Worm (Caenorhabditis elegans) whole organism, late embryonic: ENCODE results near the gene C30B5.17.

Experiments used
- C38D4.7 ChIP-seq: fragments of 200-800 bp; sonication (Bioruptor generic); optimal IDR thresholded peaks from 2 replicates; lab custom pipeline; 2018; ENCODE audit warnings: mild to moderate bottlenecking, missing genetic modification characterization, moderate library complexity, missing compliant biosample characterization
- F13H6.1 ChIP-seq: sonication (generic microtip); optimal IDR thresholded peaks from 2 replicates; lab custom pipeline; 2016; ENCODE audit warnings: missing genetic modification characterization, missing compliant biosample characterization
- Y22D7AL.16 ChIP-seq: sonication (generic microtip); optimal IDR thresholded peaks from 2 replicates; lab custom pipeline; 2016; ENCODE audit warnings: missing genetic modification characterization, missing compliant biosample characterization
- ahr-1 ChIP-seq: sonication (generic microtip); optimal IDR thresholded peaks from 2 replicates; lab custom pipeline; 2016; ENCODE audit warnings: missing genetic modification characterization, missing compliant biosample characterization
- ceh-14 ChIP-seq: sonication (generic microtip); optimal IDR thresholded peaks from 2 replicates; lab custom pipeline; 2016; ENCODE audit warnings: missing genotype, missing genetic modification characterization, missing compliant biosample characterization
- ceh-2 ChIP-seq: sonication (generic microtip); optimal IDR thresholded peaks from 2 replicates; lab custom pipeline; 2016; ENCODE audit warnings: missing genotype, missing genetic modification characterization, missing compliant biosample characterization
- ceh-22 ChIP-seq: sonication (generic microtip); optimal IDR thresholded peaks from 2 replicates; lab custom pipeline; 2017; ENCODE audit warnings: missing biosample characterization, missing genetic modification characterization
- ceh-24 ChIP-seq: sonication (generic microtip); optimal IDR thresholded peaks from 2 replicates; lab custom pipeline; 2016; ENCODE audit warnings: mild to moderate bottlenecking, missing genetic modification characterization, missing compliant biosample characterization
- ceh-6 ChIP-seq: fragments of 200-800 bp; sonication (Bioruptor generic); optimal IDR thresholded peaks from 2 replicates; lab custom pipeline; 2018; ENCODE audit warnings: mild to moderate bottlenecking, missing genetic modification characterization, missing compliant biosample characterization
- ceh-9 ChIP-seq: sonication (generic microtip); optimal IDR thresholded peaks from 2 replicates; lab custom pipeline; 2016; ENCODE audit warnings: mild to moderate bottlenecking, missing genetic modification characterization, inconsistent platforms, missing compliant biosample characterization
- che-1 ChIP-seq: sonication (generic microtip); optimal IDR thresholded peaks from 2 replicates; lab custom pipeline; 2016; ENCODE audit warnings: mild to moderate bottlenecking, missing genetic modification characterization, missing compliant biosample characterization
- elt-2 ChIP-seq: sonication (generic microtip); optimal IDR thresholded peaks from 2 replicates; lab custom pipeline; 2016; ENCODE audit warnings: missing genetic modification reagents, missing genetic modification characterization, missing compliant biosample characterization
- ets-4 ChIP-seq: sonication (generic microtip); optimal IDR thresholded peaks from 2 replicates; lab custom pipeline; 2016; ENCODE audit warnings: missing genetic modification characterization, missing compliant biosample characterization
- eyg-1 ChIP-seq: sonication (generic microtip); optimal IDR thresholded peaks from 2 replicates; lab custom pipeline; 2016; ENCODE audit warnings: missing genotype, missing genetic modification characterization, missing compliant biosample characterization
- hlh-13 ChIP-seq: fragments of 200-800 bp; sonication (Bioruptor generic); optimal IDR thresholded peaks from 2 replicates; lab custom pipeline; 2018; ENCODE audit warnings: mild to moderate bottlenecking, missing genetic modification characterization, missing compliant biosample characterization
- hlh-15 ChIP-seq: sonication (generic microtip); optimal IDR thresholded peaks from 2 replicates; lab custom pipeline; 2016; ENCODE audit warnings: missing genetic modification characterization, missing compliant biosample characterization
- hlh-30 ChIP-seq: sonication (generic microtip); optimal IDR thresholded peaks from 2 replicates; lab custom pipeline; 2017; ENCODE audit warnings: antibody characterized with exemption, missing genetic modification characterization, missing compliant biosample characterization; ENCODE audit not compliant: insufficient read depth
- hlh-8 ChIP-seq: sonication (generic microtip); optimal IDR thresholded peaks from 2 replicates; lab custom pipeline; 2016; ENCODE audit warnings: missing genotype, missing genetic modification characterization, missing compliant biosample characterization
- lim-6 ChIP-seq: sonication (generic microtip); optimal IDR thresholded peaks from 2 replicates; lab custom pipeline; 2016; ENCODE audit warnings: missing genetic modification characterization, missing compliant biosample characterization
- madf-2 ChIP-seq: sonication (generic microtip); optimal IDR thresholded peaks from 2 replicates; lab custom pipeline; 2017; ENCODE audit warnings: missing genetic modification characterization, missing compliant biosample characterization
- nfya-1 ChIP-seq: sonication (generic microtip); optimal IDR thresholded peaks from 2 replicates; lab custom pipeline; 2017; ENCODE audit warnings: missing genetic modification characterization, mild to moderate bottlenecking, missing compliant biosample characterization, antibody characterized with exemption, moderate library complexity
- npax-4 ChIP-seq: sonication (generic microtip); optimal IDR thresholded peaks from 2 replicates; lab custom pipeline; 2016; ENCODE audit warnings: missing genetic modification characterization, missing compliant biosample characterization
- odd-2 ChIP-seq: sonication (generic microtip); optimal IDR thresholded peaks from 2 replicates; lab custom pipeline; 2017; ENCODE audit warnings: antibody characterized with exemption, mild to moderate bottlenecking, missing genetic modification characterization, missing compliant biosample characterization
- pag-3 ChIP-seq: sonication (generic microtip); optimal IDR thresholded peaks from 2 replicates; lab custom pipeline; 2016; ENCODE audit warnings: missing compliant biosample characterization, missing genetic modification characterization, borderline replicate concordance
- pax-1 ChIP-seq: fragments of 150-350 bp; optimal IDR thresholded peaks from 2 replicates; lab custom pipeline; 2014; ENCODE audit warnings: missing biosample characterization, missing genetic modification characterization
- pha-4 ChIP-seq: fragments of 150-350 bp; optimal IDR thresholded peaks from 2 replicates; lab custom pipeline; 2018; ENCODE audit warnings: missing biosample characterization, missing genetic modification reagents, missing genetic modification characterization
- pqm-1 ChIP-seq: sonication (generic microtip); optimal IDR thresholded peaks from 2 replicates; lab custom pipeline; 2016; ENCODE audit warnings: missing genetic modification characterization, missing compliant biosample characterization
- rnt-1 ChIP-seq: sonication (generic microtip); optimal IDR thresholded peaks from 2 replicates; lab custom pipeline; 2016; ENCODE audit warnings: missing genetic modification characterization, missing compliant biosample characterization
- sox-2 ChIP-seq: fragments of 200-800 bp; sonication (Bioruptor generic); IDR thresholded peaks from 2 replicates; pipeline ENCODE4 v1.3.6; 2022; ENCODE audit warnings: missing genetic modification reagents, missing genetic modification characterization, missing compliant biosample characterization
- sox-4 ChIP-seq: sonication (generic microtip); optimal IDR thresholded peaks from 2 replicates; lab custom pipeline; 2017; ENCODE audit warnings: mild to moderate bottlenecking, missing genetic modification characterization, inconsistent platforms, missing compliant biosample characterization
- tbx-7 ChIP-seq: sonication (generic microtip); optimal IDR thresholded peaks from 2 replicates; lab custom pipeline; 2016; ENCODE audit warnings: missing genotype, missing genetic modification characterization, missing compliant biosample characterization
- ttx-3 ChIP-seq: sonication (generic microtip); optimal IDR thresholded peaks from 2 replicates; lab custom pipeline; 2016; ENCODE audit warnings: missing genetic modification reagents, missing genetic modification characterization, missing compliant biosample characterization
- unc-3 ChIP-seq, 2 experiments: fragments of 200-800 bp in 1 of 2; sonication (Bioruptor generic) in 1 of 2; sonication (generic microtip) in 1 of 2; conservative IDR thresholded peaks in 1 of 2; optimal IDR thresholded peaks in 1 of 2; 2 replicates each; pipeline versions ENCODE4 v1.3.6 to Lab custom; 2016 to 2022; ENCODE audit warnings: missing compliant biosample characterization in 2 of 2, missing genetic modification characterization in 2 of 2, missing genetic modification reagents in 1 of 2
- unc-42 ChIP-seq: sonication (generic microtip); optimal IDR thresholded peaks from 2 replicates; lab custom pipeline; 2016; ENCODE audit warnings: missing genotype, missing genetic modification characterization, missing compliant biosample characterization
- unc-86 ChIP-seq: sonication (generic microtip); optimal IDR thresholded peaks from 2 replicates; lab custom pipeline; 2016; ENCODE audit warnings: missing genetic modification characterization, missing compliant biosample characterization
- ztf-16 ChIP-seq: sonication (generic microtip); optimal IDR thresholded peaks from 2 replicates; lab custom pipeline; 2017; ENCODE audit warnings: missing genetic modification characterization, missing compliant biosample characterization

C30B5.17 gene

DNA sequence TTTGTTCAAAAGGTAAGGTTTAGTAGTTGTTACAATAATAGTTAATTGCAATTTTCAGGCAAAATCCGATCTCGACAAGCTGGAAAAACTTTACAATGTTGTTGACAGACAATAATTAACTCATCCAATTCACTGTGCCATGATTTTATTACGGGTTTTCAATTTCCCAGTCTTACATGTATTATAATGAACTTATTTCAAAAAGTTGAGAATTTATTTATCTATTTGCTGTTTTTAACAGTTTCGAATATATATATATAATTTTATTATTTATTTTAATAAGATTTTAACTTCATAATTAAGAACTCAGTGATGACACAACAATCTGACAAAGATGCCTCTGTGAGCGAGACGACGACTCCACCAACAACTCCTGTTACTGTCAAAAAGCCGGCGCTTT is 43.2 kb upstream of the C30B5.17 start, which contains the start of gene lelo-1:
lelo-1 (plus strand) TSS at position 301 of the 400 bp plus-strand sequence.
- TF ChIP-seq ceh-24: no peak
- no peak for TF ChIP-seq sox-4
- TF ChIP-seq sox-2 (GFP tag; lab: Robert Waterston, UW): no peak
- no peak for TF ChIP-seq eyg-1 (tag; lab: Kevin White, UChicago)
- TF ChIP-seq elt-2 (tag; lab: Kevin White, UChicago): no peak
- TF ChIP-seq ceh-2 (tag; lab: Kevin White, UChicago): no peak
- no peak for TF ChIP-seq pha-4
- no peak for TF ChIP-seq rnt-1 (tag; lab: Kevin White, UChicago)
- TF ChIP-seq C38D4.7 (GFP tag; lab: Kevin White, UChicago): no peak
- TF ChIP-seq nfya-1 (tag; lab: Kevin White, UChicago): no peak
- TF ChIP-seq hlh-8 (tag; lab: Kevin White, UChicago): no peak
- TF ChIP-seq ceh-22 (tag; lab: Kevin White, UChicago): no peak
- no peak for TF ChIP-seq ttx-3 (tag; lab: Kevin White, UChicago)
- no peak for TF ChIP-seq ztf-16 (tag; lab: Kevin White, UChicago)
- no peak for TF ChIP-seq hlh-15
- no peak for TF ChIP-seq hlh-30 (tag; lab: Kevin White, UChicago)

- TF ChIP-seq unc-42 (tag; lab: Kevin White, UChicago) (no peak), ttx-3 (tag; lab: Kevin White, UChicago) (no peak)
Measured at ce11 chrII:6245199-6245702, 42.4 kb upstream of the C30B5.17 start, which contains the start of gene blos-4. Gene blos-4, plus strand, starts transcription at chrII:6245249.

DNA sequence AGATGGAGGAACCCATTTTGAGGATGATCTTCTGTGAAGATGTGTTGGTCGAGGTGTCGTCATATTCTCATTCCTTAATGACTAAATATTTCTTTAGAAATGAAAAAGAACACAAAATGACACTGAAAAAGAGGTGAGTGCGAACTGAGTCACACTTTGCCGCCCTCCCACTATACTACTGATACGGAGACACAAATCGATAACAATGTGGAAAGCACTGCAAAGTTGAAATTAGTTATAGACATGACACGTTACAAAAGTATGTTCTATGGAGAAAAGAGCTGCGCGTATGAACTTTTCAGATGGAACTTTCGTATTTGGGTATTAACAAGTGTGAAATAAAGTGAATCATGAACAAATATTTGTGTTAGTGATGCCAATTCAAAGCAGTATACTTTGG is 41.4 kb upstream of the C30B5.17 start, which contains the start of gene tat-4:
tat-4 (minus strand) TSS at position 117 of the 400 bp plus-strand sequence.
- no peak for TF ChIP-seq elt-2 (tag; lab: Kevin White, UChicago)
- no peak for TF ChIP-seq pqm-1 (tag; lab: Kevin White, UChicago)
- no peak for TF ChIP-seq unc-86 (tag; lab: Kevin White, UChicago)
- no peak for TF ChIP-seq C38D4.7 (GFP tag; lab: Kevin White, UChicago)
- TF ChIP-seq ahr-1: no peak
- TF ChIP-seq npax-4 (tag; lab: Kevin White, UChicago): no peak
- TF ChIP-seq ceh-2 (tag; lab: Kevin White, UChicago): no peak
- no peak for TF ChIP-seq pag-3 (tag; lab: Kevin White, UChicago)
- no peak for TF ChIP-seq F13H6.1 (tag; lab: Kevin White, UChicago)
- TF ChIP-seq pax-1 (tag; lab: Kevin White, UChicago): no peak
- no peak for TF ChIP-seq ets-4 (tag; lab: Kevin White, UChicago)
- TF ChIP-seq ceh-6 (GFP tag; lab: Kevin White, UChicago): no peak
- no peak for TF ChIP-seq odd-2 (tag; lab: Kevin White, UChicago)
- no peak for TF ChIP-seq ztf-16 (tag; lab: Kevin White, UChicago)
- TF ChIP-seq hlh-13 (GFP tag; lab: Kevin White, UChicago): no peak
- TF ChIP-seq madf-2 (tag; lab: Kevin White, UChicago): no peak
- TF ChIP-seq tbx-7 (tag; lab: Kevin White, UChicago): no peak
- no peak for TF ChIP-seq lim-6 (tag; lab: Kevin White, UChicago)
- TF ChIP-seq ceh-14 (tag; lab: Kevin White, UChicago): no peak

DNA sequence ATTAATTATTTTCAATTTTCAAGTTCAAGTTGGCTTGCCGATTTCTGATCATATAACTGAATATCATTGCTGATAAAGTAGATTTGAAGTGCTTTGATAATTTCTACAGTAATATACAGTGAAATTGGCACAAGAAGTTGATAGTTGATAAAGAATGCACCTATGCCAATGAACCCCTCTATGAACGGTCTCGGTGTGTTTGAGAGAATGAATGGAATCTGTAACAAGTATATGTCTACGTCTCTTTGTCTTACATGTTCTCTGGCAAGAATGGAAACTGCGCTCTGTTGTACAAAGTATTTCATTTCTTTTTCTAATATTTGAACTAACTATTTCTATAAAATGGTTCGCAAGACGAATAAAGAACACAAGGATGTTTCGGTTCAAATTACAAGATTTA is 38.9 kb upstream of the C30B5.17 start, which contains the start of gene T24H7.8:
T24H7.8 (plus strand) TSS at position 301 of the 400 bp plus-strand sequence.
- TF ChIP-seq Y22D7AL.16 (tag; lab: Kevin White, UChicago) (no peak), ttx-3 (tag; lab: Kevin White, UChicago) (no peak), ets-4 (tag; lab: Kevin White, UChicago) (no peak), ceh-9 (tag; lab: Kevin White, UChicago) (no peak), unc-3 (GFP tag; conservative IDR thresholded peaks at IDR 0.05; lab: Robert Waterston, UW) (no peak), unc-3 (tag; optimal IDR thresholded peaks at IDR 0.05; lab: Kevin White, UChicago) (no peak), ceh-14 (tag; lab: Kevin White, UChicago) (no peak), pax-1 (tag; lab: Kevin White, UChicago) (no peak), che-1 (tag; lab: Kevin White, UChicago) (no peak), F13H6.1 (tag; lab: Kevin White, UChicago) (no peak)
